Fruit fly (Drosophila melanogaster): Measurements from ENCODE around the gene mbm.

DNA sequence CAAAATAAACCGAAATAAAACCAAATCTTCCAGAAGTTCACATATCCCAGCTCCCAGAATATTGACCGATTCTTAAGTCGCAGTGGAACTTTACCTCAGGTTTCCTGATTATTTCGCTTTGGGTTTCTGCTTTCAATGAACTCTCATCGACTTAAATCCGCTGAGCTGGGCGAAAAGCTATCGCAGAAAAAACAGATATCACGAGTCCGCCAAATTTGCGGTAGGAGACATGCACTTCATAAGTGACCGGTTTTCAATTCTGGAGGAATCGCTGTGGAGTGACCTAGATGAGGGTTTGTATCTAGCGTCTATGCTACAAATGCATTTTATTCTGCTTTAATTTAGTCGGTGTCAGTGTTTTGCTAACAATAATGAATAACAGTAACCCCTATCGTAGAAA, 31.7 kb upstream of the mbm start:
- no peak for TF ChIP-seq N (GFP tag; optimal IDR thresholded peaks at IDR 0.05)
- no peak for TF ChIP-seq Hr78 (GFP tag; optimal IDR thresholded peaks at IDR 0.05)
- TF ChIP-seq Vsx2 (GFP tag; optimal IDR thresholded peaks at IDR 0.05; ENCODE audit: partially characterized antibody) = no peak
- TF ChIP-seq br (GFP tag; optimal IDR thresholded peaks at IDR 0.05) = no peak
- no peak for TF ChIP-seq Rel (GFP tag; optimal IDR thresholded peaks at IDR 0.05)
- TF ChIP-seq Rel (tag; optimal IDR thresholded peaks at IDR 0.05) = no peak
- no peak for TF ChIP-seq dmrt93B (GFP tag; optimal IDR thresholded peaks at IDR 0.05)
- TF ChIP-seq tai (GFP tag; optimal IDR thresholded peaks at IDR 0.05) = no peak
- TF ChIP-seq pan (optimal IDR thresholded peaks at IDR 0.05) = no peak

All from whole organism, wandering third instar larva.